Worm (Caenorhabditis elegans) whole organism, L4 larva: ENCODE data around the gene ssna-1.

Experiments used
- F44E2.7 ChIP-seq: fragments of 200-800 bp; sonication (Bioruptor generic); IDR thresholded peaks from 2 replicates; pipeline ENCODE4 v2.1.2; 2022; ENCODE audit warnings: missing genetic modification characterization, missing compliant biosample characterization
- F49E8.2 ChIP-seq: sonication (generic microtip); optimal IDR thresholded peaks from 2 replicates; lab custom pipeline; 2016; ENCODE audit warnings: missing compliant biosample characterization, mild to moderate bottlenecking, missing genetic modification characterization, borderline replicate concordance
- T20F7.1 ChIP-seq: fragments of 200-800 bp; sonication (Bioruptor generic); optimal IDR thresholded peaks from 2 replicates; lab custom pipeline; 2018; ENCODE audit warnings: mild to moderate bottlenecking, missing genetic modification characterization, missing compliant biosample characterization
- Y48G9A.11 ChIP-seq: fragments of 200-800 bp; sonication (Bioruptor generic); IDR thresholded peaks from 2 replicates; pipeline ENCODE4 v1.3.6; 2022; ENCODE audit warnings: missing genetic modification reagents, missing genetic modification characterization, missing compliant biosample characterization
- Y75B8A.6 ChIP-seq: fragments of 200-800 bp; sonication (Bioruptor generic); IDR thresholded peaks from 2 replicates; pipeline ENCODE4 v1.3.6; 2022; ENCODE audit warnings: missing genetic modification reagents, missing genetic modification characterization, missing compliant biosample characterization
- ZK337.2 ChIP-seq: fragments of 200-800 bp; sonication (Bioruptor generic); IDR thresholded peaks from 2 replicates; pipeline ENCODE4 v1.3.6; 2022; ENCODE audit warnings: missing genetic modification reagents, missing genetic modification characterization, missing compliant biosample characterization
- ZK546.5 ChIP-seq, 2 experiments: sonication (generic microtip); optimal IDR thresholded peaks; 2 replicates each; lab custom pipeline; 2017; ENCODE audit warnings: missing biosample characterization in 2 of 2, missing genetic modification characterization in 2 of 2
- aha-1 ChIP-seq: fragments of 150-350 bp; peaks from one replicate; lab custom pipeline; 2014; ENCODE audit warnings: missing biosample characterization, missing genetic modification characterization
- ama-1 ChIP-seq: fragments of 150-350 bp; optimal IDR thresholded peaks from 2 replicates; lab custom pipeline; 2014; ENCODE audit warnings: inconsistent platforms, mixed read lengths
- arid-1 ChIP-seq: fragments of 200-800 bp; sonication (Bioruptor generic); conservative IDR thresholded peaks from 2 replicates; pipeline ENCODE4 v1.3.6; 2022; ENCODE audit warnings: missing genetic modification reagents, missing genetic modification characterization, missing compliant biosample characterization
- ceh-32 ChIP-seq: sonication (generic microtip); optimal IDR thresholded peaks from 2 replicates; lab custom pipeline; 2016; ENCODE audit warnings: mild to moderate bottlenecking, missing genetic modification characterization, missing compliant biosample characterization; ENCODE audit not compliant: poor library complexity
- ctbp-1 ChIP-seq: fragments of 200-800 bp; sonication (Bioruptor generic); IDR thresholded peaks from 2 replicates; pipeline ENCODE4 v1.3.6; 2022; ENCODE audit warnings: missing genetic modification reagents, missing genetic modification characterization, missing compliant biosample characterization
- daf-16 ChIP-seq, 3 experiments: sonication (generic microtip); optimal IDR thresholded peaks; 2 replicates each; lab custom pipeline; 2016 to 2017; ENCODE audit warnings: missing genetic modification characterization in 3 of 3, missing genetic modification reagents in 3 of 3, mild to moderate bottlenecking in 2 of 3, missing compliant biosample characterization in 2 of 3, missing biosample characterization in 1 of 3, moderate library complexity in 1 of 3
- egl-43 ChIP-seq: fragments of 200-800 bp; sonication (Bioruptor generic); IDR thresholded peaks from 2 replicates; pipeline ENCODE4 v1.3.6; 2022; ENCODE audit warnings: missing genetic modification reagents, missing genetic modification characterization, missing compliant biosample characterization
- hif-1 ChIP-seq, 2 experiments: sonication (generic microtip); optimal IDR thresholded peaks; 2 replicates each; lab custom pipeline; 2016 to 2017; ENCODE audit warnings: missing compliant biosample characterization in 2 of 2, missing genetic modification characterization in 2 of 2, missing genetic modification reagents in 2 of 2, missing genotype in 2 of 2, mild to moderate bottlenecking in 1 of 2
- hmg-1.1 ChIP-seq: fragments of 200-800 bp; sonication (Bioruptor generic); IDR thresholded peaks from 2 replicates; pipeline ENCODE4 v1.3.6; 2022; ENCODE audit warnings: missing genetic modification reagents, missing genetic modification characterization, missing compliant biosample characterization
- lim-7 ChIP-seq: fragments of 200-800 bp; sonication (Bioruptor generic); IDR thresholded peaks from 2 replicates; pipeline ENCODE4 v1.3.6; 2022; ENCODE audit warnings: missing genetic modification characterization, missing compliant biosample characterization
- lin-15B ChIP-seq: fragments of 150-350 bp; sonication (generic microtip); optimal IDR thresholded peaks from 3 replicates; lab custom pipeline; 2014; ENCODE audit warnings: missing biosample characterization, missing genetic modification characterization
- lin-38 ChIP-seq: fragments of 200-800 bp; sonication (Bioruptor generic); IDR thresholded peaks from 2 replicates; pipeline ENCODE4 v1.3.6; 2022; ENCODE audit warnings: missing genetic modification reagents, missing genetic modification characterization, missing compliant biosample characterization
- lsy-2 ChIP-seq, 2 experiments: fragments of 150-350 bp in 1 of 2; sonication (generic microtip) in 1 of 2; optimal IDR thresholded peaks; 2 replicates each; lab custom pipeline; 2014 to 2017; ENCODE audit warnings: missing biosample characterization in 2 of 2, missing genetic modification characterization in 2 of 2
- madf-5 ChIP-seq, 2 experiments: fragments of 200-800 bp; sonication (Bioruptor generic); IDR thresholded peaks; 2 replicates each; pipeline ENCODE4 v1.3.6; 2022; ENCODE audit warnings: missing compliant biosample characterization in 2 of 2, missing genetic modification characterization in 2 of 2
- mdl-1 ChIP-seq, 2 experiments: fragments of 150-350 bp in 1 of 2; sonication (generic microtip) in 1 of 2; optimal IDR thresholded peaks; 2 replicates each; lab custom pipeline; 2014 to 2017; ENCODE audit warnings: missing biosample characterization in 2 of 2, missing genetic modification characterization in 2 of 2
- mdt-29 ChIP-seq: fragments of 200-800 bp; sonication (Bioruptor generic); IDR thresholded peaks from 2 replicates; pipeline ENCODE4 v1.3.6; 2022; ENCODE audit warnings: missing genetic modification reagents, missing genetic modification characterization, missing compliant biosample characterization
- mep-1 ChIP-seq: fragments of 150-350 bp; sonication (generic microtip); optimal IDR thresholded peaks from 3 replicates; lab custom pipeline; 2014; ENCODE audit warnings: missing biosample characterization, missing genetic modification characterization
- mes-2 ChIP-seq: sonication (generic microtip); optimal IDR thresholded peaks from 2 replicates; lab custom pipeline; 2016; ENCODE audit warnings: missing genotype, mild to moderate bottlenecking, missing genetic modification characterization, missing compliant biosample characterization; ENCODE audit not compliant: poor library complexity, severe bottlenecking
- mxl-2 ChIP-seq: fragments of 200-800 bp; sonication (Bioruptor generic); conservative IDR thresholded peaks from 2 replicates; pipeline ENCODE4 v1.3.6; 2022; ENCODE audit warnings: missing genetic modification reagents, missing genetic modification characterization, missing compliant biosample characterization
- mxl-3 ChIP-seq: fragments of 200-800 bp; sonication (Bioruptor generic); optimal IDR thresholded peaks from 2 replicates; lab custom pipeline; 2018; ENCODE audit warnings: mild to moderate bottlenecking, missing genetic modification characterization, missing compliant biosample characterization
- nhr-102 ChIP-seq: sonication (generic microtip); optimal IDR thresholded peaks from 2 replicates; lab custom pipeline; 2016; ENCODE audit warnings: mild to moderate bottlenecking, missing genetic modification characterization, moderate library complexity, missing compliant biosample characterization
- nhr-237 ChIP-seq: sonication (generic microtip); optimal IDR thresholded peaks from 2 replicates; lab custom pipeline; 2017; ENCODE audit warnings: missing biosample characterization, missing genetic modification characterization
- nhr-25 ChIP-seq: sonication (generic microtip); optimal IDR thresholded peaks from 2 replicates; lab custom pipeline; 2017; ENCODE audit warnings: missing genetic modification characterization, mild to moderate bottlenecking, missing compliant biosample characterization, antibody characterized with exemption, moderate library complexity, borderline replicate concordance; ENCODE audit not compliant: insufficient read depth
- nhr-42 ChIP-seq: fragments of 200-800 bp; sonication (Bioruptor generic); IDR thresholded peaks from 2 replicates; pipeline ENCODE4 v1.3.6; 2022; ENCODE audit warnings: missing genetic modification characterization, missing compliant biosample characterization
- nhr-48 ChIP-seq: sonication (generic microtip); optimal IDR thresholded peaks from 2 replicates; lab custom pipeline; 2016; ENCODE audit warnings: mild to moderate bottlenecking, missing genetic modification characterization, missing compliant biosample characterization
- nhr-6 ChIP-seq: fragments of 150-350 bp; optimal IDR thresholded peaks from 2 replicates; lab custom pipeline; 2014; ENCODE audit warnings: missing biosample characterization, missing genetic modification characterization
- rbr-2 ChIP-seq: sonication (generic microtip); optimal IDR thresholded peaks from 2 replicates; lab custom pipeline; 2016; ENCODE audit warnings: missing genotype, missing genetic modification characterization, missing compliant biosample characterization
- snpc-1.2 ChIP-seq: fragments of 200-800 bp; sonication (Bioruptor generic); IDR thresholded peaks from 2 replicates; pipeline ENCODE4 v1.3.6; 2022; ENCODE audit warnings: missing genetic modification reagents, missing genetic modification characterization, missing compliant biosample characterization
- snpc-4 ChIP-seq: fragments of 150-350 bp; optimal IDR thresholded peaks from 2 replicates; lab custom pipeline; 2014; ENCODE audit warnings: missing biosample characterization, missing genetic modification characterization
- spr-1 ChIP-seq: sonication (generic microtip); optimal IDR thresholded peaks from 2 replicates; lab custom pipeline; 2016; ENCODE audit warnings: mild to moderate bottlenecking, missing genetic modification characterization, missing compliant biosample characterization
- spr-3 ChIP-seq: fragments of 200-800 bp; sonication (Bioruptor generic); optimal IDR thresholded peaks from 2 replicates; lab custom pipeline; 2018; ENCODE audit warnings: mild to moderate bottlenecking, missing genetic modification characterization, missing compliant biosample characterization
- tag-97 ChIP-seq: fragments of 200-800 bp; sonication (Bioruptor generic); IDR thresholded peaks from 2 replicates; pipeline ENCODE4 v1.3.6; 2022; ENCODE audit warnings: missing genetic modification characterization, missing compliant biosample characterization
- tra-1 ChIP-seq: fragments of 200-800 bp; sonication (Bioruptor generic); IDR thresholded peaks from 2 replicates; pipeline ENCODE4 v1.3.6; 2022; ENCODE audit warnings: missing genetic modification reagents, missing genetic modification characterization, missing compliant biosample characterization
- zfp-3 ChIP-seq: fragments of 200-800 bp; sonication (Bioruptor generic); conservative IDR thresholded peaks from 2 replicates; pipeline ENCODE4 v1.3.6; 2022; ENCODE audit warnings: missing genetic modification reagents, missing genetic modification characterization, missing compliant biosample characterization

Gene ssna-1

DNA sequence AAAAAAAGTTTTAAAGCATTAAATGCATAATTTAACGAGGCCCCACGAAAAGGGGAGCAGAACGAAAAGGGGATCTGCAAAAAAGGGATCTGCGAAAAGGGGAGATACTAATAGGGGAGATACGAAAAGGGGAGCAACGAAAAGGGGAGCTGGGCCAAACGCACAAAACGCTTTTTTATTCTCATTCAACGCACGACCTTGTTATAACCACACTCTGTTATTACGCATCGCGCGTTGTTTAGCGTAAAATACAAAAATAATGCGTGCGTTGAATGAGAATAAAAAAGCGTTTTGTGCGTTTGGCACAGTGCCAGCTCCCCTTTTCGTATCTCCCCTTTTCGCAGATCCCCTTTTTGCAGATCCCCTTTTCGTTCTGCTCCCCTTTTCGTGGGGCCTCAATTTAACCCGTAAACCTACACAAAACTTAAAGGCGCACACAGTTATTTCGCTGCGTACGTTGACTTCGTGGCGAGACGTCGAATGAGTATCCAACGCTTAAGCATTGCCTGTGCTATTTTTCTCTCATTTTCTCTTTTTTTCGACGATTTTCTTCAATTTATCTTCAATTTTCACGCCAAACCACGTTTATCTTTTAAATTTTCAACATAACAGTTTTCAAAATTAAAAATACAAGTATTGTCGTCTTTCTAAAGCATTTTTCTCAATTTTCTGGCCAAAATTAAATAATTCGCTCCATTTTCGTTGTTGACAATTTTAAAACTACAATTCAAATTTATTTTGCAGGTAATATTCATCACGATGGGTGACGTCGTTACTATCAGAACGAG lies 2.5 kb upstream of the ssna-1 start, which contains the start of gene rps-24 (continued):
- TF ChIP-seq spr-1 (tag; lab: Kevin White, UChicago) (peak; percentile 81), arid-1 (GFP tag; lab: Robert Waterston, UW) (peak; percentile 97), nhr-102 (tag; lab: Kevin White, UChicago) (peak; percentile 63), daf-16 (GFP tag; optimal IDR thresholded peaks at IDR 0.05; lab: Kevin White, UChicago) (peak in 1 of 2 experiments; percentile 29), daf-16 (tag; optimal IDR thresholded peaks at IDR 0.05; lab: Kevin White, UChicago) (peak; percentile 43), rbr-2 (tag; lab: Kevin White, UChicago) (peak; percentile 94), mes-2 (tag; lab: Kevin White, UChicago) (peak; percentile 98), Y48G9A.11 (GFP tag; lab: Robert Waterston, UW) (peak; percentile 91), lsy-2 (tag; optimal IDR thresholded peaks at IDR 0.05; lab: Kevin White, UChicago) (peak; percentile 88 to 94), lin-15B (peak; percentile 45), lin-38 (GFP tag; lab: Robert Waterston, UW) (peak; percentile 93), Y75B8A.6 (GFP tag; lab: Robert Waterston, UW) (peak; percentile 92), ctbp-1 (GFP tag; lab: Robert Waterston, UW) (peak; percentile 97), ZK546.5 (tag; optimal IDR thresholded peaks at IDR 0.05; lab: Kevin White, UChicago) (peak in 1 of 2 experiments; percentile 45), nhr-42 (GFP tag; lab: Robert Waterston, UW) (peak; percentile 92), tra-1 (GFP tag; lab: Robert Waterston, UW) (peak; percentile 96), nhr-6 (tag; lab: Kevin White, UChicago) (peak; percentile 69), nhr-25 (tag; lab: Kevin White, UChicago) (peak; percentile 63), mxl-2 (GFP tag; lab: Robert Waterston, UW) (0 out of 2 replicates have a peak, but pooled peaks have one; percentile 13), ZK337.2 (GFP tag; lab: Robert Waterston, UW) (peak; percentile 97), hif-1 (tag; optimal IDR thresholded peaks at IDR 0.05; lab: Kevin White, UChicago) (peak in 1 of 2 experiments; percentile 94), nhr-237 (tag; lab: Kevin White, UChicago) (peak; percentile 19), spr-3 (peak; percentile 47), hmg-1.1 (peak; percentile 97), mdl-1 (tag; optimal IDR thresholded peaks at IDR 0.05; lab: Kevin White, UChicago) (peak; percentile 31 to 38), tag-97 (GFP tag; lab: Robert Waterston, UW) (peak; percentile 89), madf-5 (GFP tag; IDR thresholded peaks at IDR 0.05; lab: Robert Waterston, UW) (peak; percentile 71 to 93; a peak in 3 of 4 replicates), aha-1 (tag; lab: Kevin White, UChicago) (peak; percentile 80), snpc-1.2 (GFP tag; lab: Robert Waterston, UW) (peak; percentile 88), T20F7.1 (GFP tag; lab: Kevin White, UChicago) (peak; percentile 88), mep-1 (peak; percentile 94), F44E2.7 (0 out of 2 replicates have a peak, but pooled peaks have one; percentile 9)
- TF ChIP-seq, all 104 proteins: peak for 78; not testable (repeated sequence) for 26

DNA sequence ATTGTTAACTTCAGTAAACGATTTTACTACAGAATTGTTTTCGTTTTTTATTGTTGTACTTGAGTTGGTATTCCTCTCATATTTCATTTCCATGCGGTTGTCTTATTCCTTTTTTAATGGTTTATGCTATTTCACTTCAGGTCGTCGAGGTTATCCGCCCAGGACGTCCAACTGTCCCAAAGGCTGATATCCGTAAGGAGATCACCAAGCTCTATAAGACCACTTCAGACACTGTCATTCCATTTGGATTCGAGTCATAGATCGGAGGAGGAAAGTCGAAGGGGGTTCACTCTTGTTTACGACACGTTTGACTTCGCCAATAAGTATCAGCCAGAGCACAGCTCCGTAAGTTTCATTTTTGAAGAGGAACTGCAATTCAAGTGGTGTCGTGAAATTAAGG lies 1.3 kb upstream of the ssna-1 start, which contains the start of gene T07A9.14:
TSS of gene T07A9.14 (plus strand) at position 124 of the 400 bp plus-strand sequence.
- TF ChIP-seq tra-1 (GFP tag; lab: Robert Waterston, UW) (no peak), T20F7.1 (GFP tag; lab: Kevin White, UChicago) (no peak), snpc-1.2 (GFP tag; lab: Robert Waterston, UW) (peak; percentile 14; the same call in 1 of the 2 replicates), Y75B8A.6 (GFP tag; lab: Robert Waterston, UW) (0 out of 2 replicates have a peak, but pooled peaks have one; percentile 38), mxl-3 (no peak), nhr-48 (no peak), mes-2 (tag; lab: Kevin White, UChicago) (peak; percentile 44), egl-43 (GFP tag; lab: Robert Waterston, UW) (no peak), ctbp-1 (GFP tag; lab: Robert Waterston, UW) (peak; percentile 41), lin-38 (GFP tag; lab: Robert Waterston, UW) (peak; percentile 47; the same call in 1 of the 2 replicates), mdt-29 (GFP tag; lab: Robert Waterston, UW) (peak; percentile 22; the same call in 1 of the 2 replicates), ama-1 (peak; percentile 58), Y48G9A.11 (GFP tag; lab: Robert Waterston, UW) (peak; percentile 66; the same call in 1 of the 2 replicates), F49E8.2 (tag; lab: Kevin White, UChicago) (peak; percentile 25), zfp-3 (no peak), snpc-4 (tag; lab: Kevin White, UChicago) (no peak), aha-1 (tag; lab: Kevin White, UChicago) (peak; percentile 98), ceh-32 (tag; lab: Kevin White, UChicago) (no peak), lim-7 (GFP tag; lab: Robert Waterston, UW) (0 out of 2 replicates have a peak, but pooled peaks have one; percentile 4)
